Worm (Caenorhabditis elegans) whole organism, L4 larva: ENCODE measurements around the gene scl-5.

Source experiments
- F44E2.7 ChIP-seq: fragments of 200-800 bp; sonication (Bioruptor generic); IDR thresholded peaks from 2 replicates; pipeline ENCODE4 v2.1.2; 2022; ENCODE audit warnings: missing genetic modification characterization, missing compliant biosample characterization
- F49E8.2 ChIP-seq: sonication (generic microtip); optimal IDR thresholded peaks from 2 replicates; lab custom pipeline; 2016; ENCODE audit warnings: missing compliant biosample characterization, mild to moderate bottlenecking, missing genetic modification characterization, borderline replicate concordance
- Y48G9A.11 ChIP-seq: fragments of 200-800 bp; sonication (Bioruptor generic); IDR thresholded peaks from 2 replicates; pipeline ENCODE4 v1.3.6; 2022; ENCODE audit warnings: missing genetic modification reagents, missing genetic modification characterization, missing compliant biosample characterization
- ZK337.2 ChIP-seq: fragments of 200-800 bp; sonication (Bioruptor generic); IDR thresholded peaks from 2 replicates; pipeline ENCODE4 v1.3.6; 2022; ENCODE audit warnings: missing genetic modification reagents, missing genetic modification characterization, missing compliant biosample characterization
- aha-1 ChIP-seq: fragments of 150-350 bp; peaks from one replicate; lab custom pipeline; 2014; ENCODE audit warnings: missing biosample characterization, missing genetic modification characterization
- arid-1 ChIP-seq: fragments of 200-800 bp; sonication (Bioruptor generic); conservative IDR thresholded peaks from 2 replicates; pipeline ENCODE4 v1.3.6; 2022; ENCODE audit warnings: missing genetic modification reagents, missing genetic modification characterization, missing compliant biosample characterization
- attf-4 ChIP-seq: sonication (generic microtip); optimal IDR thresholded peaks from 3 replicates; lab custom pipeline; 2017; ENCODE audit warnings: missing biosample characterization, missing genetic modification characterization
- ceh-32 ChIP-seq: sonication (generic microtip); optimal IDR thresholded peaks from 2 replicates; lab custom pipeline; 2016; ENCODE audit warnings: mild to moderate bottlenecking, missing genetic modification characterization, missing compliant biosample characterization; ENCODE audit not compliant: poor library complexity
- ceh-44 ChIP-seq: fragments of 200-800 bp; sonication (Bioruptor generic); IDR thresholded peaks from 2 replicates; pipeline ENCODE4 v1.3.6; 2022; ENCODE audit warnings: missing genetic modification reagents, missing genetic modification characterization, missing compliant biosample characterization
- ceh-62 ChIP-seq: sonication (generic microtip); optimal IDR thresholded peaks from 2 replicates; lab custom pipeline; 2017; ENCODE audit warnings: missing biosample characterization, missing genetic modification characterization
- ceh-82 ChIP-seq: sonication (generic microtip); optimal IDR thresholded peaks from 2 replicates; lab custom pipeline; 2017; ENCODE audit warnings: missing biosample characterization, missing genetic modification characterization
- ces-1 ChIP-seq: fragments of 150-350 bp; sonication (generic microtip); optimal IDR thresholded peaks from 4 replicates; lab custom pipeline; 2014; ENCODE audit warnings: missing biosample characterization, missing genetic modification reagents, missing genetic modification characterization
- daf-16 ChIP-seq, 3 experiments: sonication (generic microtip); optimal IDR thresholded peaks; 2 replicates each; lab custom pipeline; 2016 to 2017; ENCODE audit warnings: missing genetic modification characterization in 3 of 3, missing genetic modification reagents in 3 of 3, mild to moderate bottlenecking in 2 of 3, missing compliant biosample characterization in 2 of 3, missing biosample characterization in 1 of 3, moderate library complexity in 1 of 3
- daf-8 ChIP-seq: fragments of 200-800 bp; sonication (Bioruptor generic); IDR thresholded peaks from 2 replicates; pipeline ENCODE4 v1.3.6; 2022; ENCODE audit warnings: missing genetic modification characterization, missing compliant biosample characterization
- dmd-6 ChIP-seq: fragments of 200-800 bp; sonication (Bioruptor generic); IDR thresholded peaks from 2 replicates; pipeline ENCODE4 v1.3.6; 2022; ENCODE audit warnings: missing genetic modification reagents, missing genetic modification characterization, missing compliant biosample characterization
- duxl-1 ChIP-seq: sonication (generic microtip); optimal IDR thresholded peaks from 2 replicates; lab custom pipeline; 2016; ENCODE audit warnings: mild to moderate bottlenecking, missing genetic modification characterization, moderate library complexity, missing compliant biosample characterization; ENCODE audit not compliant: poor library complexity
- dve-1 ChIP-seq: sonication (generic microtip); optimal IDR thresholded peaks from 2 replicates; lab custom pipeline; 2017; ENCODE audit warnings: antibody characterized with exemption, mild to moderate bottlenecking, missing genetic modification characterization, missing compliant biosample characterization; ENCODE audit not compliant: insufficient read depth
- hif-1 ChIP-seq, 2 experiments: sonication (generic microtip); optimal IDR thresholded peaks; 2 replicates each; lab custom pipeline; 2016 to 2017; ENCODE audit warnings: missing compliant biosample characterization in 2 of 2, missing genetic modification characterization in 2 of 2, missing genetic modification reagents in 2 of 2, missing genotype in 2 of 2, mild to moderate bottlenecking in 1 of 2
- hlh-11 ChIP-seq: fragments of 200-800 bp; sonication (Bioruptor generic); optimal IDR thresholded peaks from 2 replicates; lab custom pipeline; 2018; ENCODE audit warnings: mild to moderate bottlenecking, missing genetic modification characterization, missing compliant biosample characterization
- hlh-30 ChIP-seq: sonication (generic microtip); optimal IDR thresholded peaks from 2 replicates; lab custom pipeline; 2017; ENCODE audit warnings: antibody characterized with exemption, mild to moderate bottlenecking, missing genetic modification characterization, missing compliant biosample characterization; ENCODE audit not compliant: insufficient read depth
- hmg-1.1 ChIP-seq: fragments of 200-800 bp; sonication (Bioruptor generic); IDR thresholded peaks from 2 replicates; pipeline ENCODE4 v1.3.6; 2022; ENCODE audit warnings: missing genetic modification reagents, missing genetic modification characterization, missing compliant biosample characterization
- lim-7 ChIP-seq: fragments of 200-800 bp; sonication (Bioruptor generic); IDR thresholded peaks from 2 replicates; pipeline ENCODE4 v1.3.6; 2022; ENCODE audit warnings: missing genetic modification characterization, missing compliant biosample characterization
- lin-1 ChIP-seq: fragments of 200-800 bp; sonication (Bioruptor generic); IDR thresholded peaks from 2 replicates; pipeline ENCODE4 v1.3.6; 2022; ENCODE audit warnings: missing genetic modification reagents, missing genetic modification characterization, missing compliant biosample characterization
- lin-15B ChIP-seq: fragments of 150-350 bp; sonication (generic microtip); optimal IDR thresholded peaks from 3 replicates; lab custom pipeline; 2014; ENCODE audit warnings: missing biosample characterization, missing genetic modification characterization
- lin-29 ChIP-seq: fragments of 200-800 bp; sonication (Bioruptor generic); IDR thresholded peaks from 2 replicates; pipeline ENCODE4 v1.3.6; 2022; ENCODE audit warnings: missing genetic modification reagents, missing genetic modification characterization, missing compliant biosample characterization
- lsy-2 ChIP-seq, 2 experiments: fragments of 150-350 bp in 1 of 2; sonication (generic microtip) in 1 of 2; optimal IDR thresholded peaks; 2 replicates each; lab custom pipeline; 2014 to 2017; ENCODE audit warnings: missing biosample characterization in 2 of 2, missing genetic modification characterization in 2 of 2
- mdl-1 ChIP-seq, 2 experiments: fragments of 150-350 bp in 1 of 2; sonication (generic microtip) in 1 of 2; optimal IDR thresholded peaks; 2 replicates each; lab custom pipeline; 2014 to 2017; ENCODE audit warnings: missing biosample characterization in 2 of 2, missing genetic modification characterization in 2 of 2
- mep-1 ChIP-seq: fragments of 150-350 bp; sonication (generic microtip); optimal IDR thresholded peaks from 3 replicates; lab custom pipeline; 2014; ENCODE audit warnings: missing biosample characterization, missing genetic modification characterization
- mxl-3 ChIP-seq: fragments of 200-800 bp; sonication (Bioruptor generic); optimal IDR thresholded peaks from 2 replicates; lab custom pipeline; 2018; ENCODE audit warnings: mild to moderate bottlenecking, missing genetic modification characterization, missing compliant biosample characterization
- nhr-102 ChIP-seq: sonication (generic microtip); optimal IDR thresholded peaks from 2 replicates; lab custom pipeline; 2016; ENCODE audit warnings: mild to moderate bottlenecking, missing genetic modification characterization, moderate library complexity, missing compliant biosample characterization
- nhr-111 ChIP-seq: fragments of 200-800 bp; sonication (Bioruptor generic); optimal IDR thresholded peaks from 2 replicates; lab custom pipeline; 2018; ENCODE audit warnings: mild to moderate bottlenecking, missing genetic modification characterization, missing compliant biosample characterization
- nhr-237 ChIP-seq: sonication (generic microtip); optimal IDR thresholded peaks from 2 replicates; lab custom pipeline; 2017; ENCODE audit warnings: missing biosample characterization, missing genetic modification characterization
- nhr-28 ChIP-seq: fragments of 150-350 bp; optimal IDR thresholded peaks from 2 replicates; lab custom pipeline; 2014; ENCODE audit warnings: missing biosample characterization, missing genetic modification characterization
- nhr-77 ChIP-seq: fragments of 150-350 bp; optimal IDR thresholded peaks from 2 replicates; lab custom pipeline; 2014; ENCODE audit warnings: missing biosample characterization, missing genetic modification characterization
- pqm-1 ChIP-seq: sonication (generic microtip); optimal IDR thresholded peaks from 2 replicates; lab custom pipeline; 2017; ENCODE audit warnings: missing biosample characterization, missing genetic modification characterization
- rbr-2 ChIP-seq: sonication (generic microtip); optimal IDR thresholded peaks from 2 replicates; lab custom pipeline; 2016; ENCODE audit warnings: missing genotype, missing genetic modification characterization, missing compliant biosample characterization
- saeg-2 ChIP-seq: fragments of 200-800 bp; sonication (Bioruptor generic); IDR thresholded peaks from 2 replicates; pipeline ENCODE4 v1.3.6; 2022; ENCODE audit warnings: missing genetic modification reagents, missing genetic modification characterization, missing compliant biosample characterization
- tag-97 ChIP-seq: fragments of 200-800 bp; sonication (Bioruptor generic); IDR thresholded peaks from 2 replicates; pipeline ENCODE4 v1.3.6; 2022; ENCODE audit warnings: missing genetic modification characterization, missing compliant biosample characterization
- unc-130 ChIP-seq: sonication (generic microtip); optimal IDR thresholded peaks from 2 replicates; lab custom pipeline; 2016; ENCODE audit warnings: missing genetic modification reagents, missing genetic modification characterization, missing compliant biosample characterization
- unc-62 ChIP-seq, 3 experiments: fragments of 150-350 bp in 1 of 3; sonication (generic microtip); optimal IDR thresholded peaks in 2 of 3; peaks in 1 of 3; 1 replicate in 1 of 3; 2 replicates in 2 of 3; lab custom pipeline; 2014 to 2017; ENCODE audit warnings: missing biosample characterization in 3 of 3, missing genetic modification characterization in 3 of 3, missing genetic modification reagents in 3 of 3, missing genotype in 1 of 3
- zfp-3 ChIP-seq: fragments of 200-800 bp; sonication (Bioruptor generic); conservative IDR thresholded peaks from 2 replicates; pipeline ENCODE4 v1.3.6; 2022; ENCODE audit warnings: missing genetic modification reagents, missing genetic modification characterization, missing compliant biosample characterization
- ztf-11 ChIP-seq: fragments of 150-350 bp; optimal IDR thresholded peaks from 2 replicates; lab custom pipeline; 2014; ENCODE audit warnings: missing biosample characterization, missing genetic modification characterization

The scl-5 gene

ce11 chrIV:13068451-13068850, 4.6 kb downstream of the scl-5 start, which contains the start of gene scl-6:
Gene scl-6 (plus strand): TSS chrIV:13068751.
- TF ChIP-seq arid-1 (GFP tag; lab: Robert Waterston, UW) (no peak), hmg-1.1 (no peak), ZK337.2 (GFP tag; lab: Robert Waterston, UW) (no peak), hlh-30 (tag; lab: Kevin White, UChicago) (no peak), nhr-237 (tag; lab: Kevin White, UChicago) (no peak), hif-1 (tag; optimal IDR thresholded peaks at IDR 0.05; lab: Kevin White, UChicago) (no peak), rbr-2 (tag; lab: Kevin White, UChicago) (no peak), ceh-44 (GFP tag; lab: Robert Waterston, UW) (no peak), pqm-1 (tag; lab: Kevin White, UChicago) (no peak), lin-29 (no peak)

- TF ChIP-seq ztf-11 (tag; lab: Kevin White, UChicago) (no peak), ces-1 (GFP tag; lab: Kevin White, UChicago) (no peak)
Observed at ce11 chrIV:13070142-13070541, 6.3 kb downstream of the scl-5 start, which contains the start of gene scl-7. Gene scl-7 (plus strand): TSS chrIV:13070442.

- no peak for TF ChIP-seq hlh-30 (tag; lab: Kevin White, UChicago)
- TF ChIP-seq aha-1 (tag; lab: Kevin White, UChicago) = peak; percentile 36
Observed at ce11 chrIV:13071445-13071844, 7.6 kb downstream of the scl-5 start, which contains the start of gene scl-8. Gene scl-8 (plus strand): TSS chrIV:13071745.

- no peak for TF ChIP-seq duxl-1 (tag; lab: Kevin White, UChicago)
- no peak for TF ChIP-seq Y48G9A.11 (GFP tag; lab: Robert Waterston, UW)
- TF ChIP-seq unc-62 (GFP tag; optimal IDR thresholded peaks at IDR 0.05 in 1 of 2; lab: Kevin White, UChicago) = peak in 1 of 2 experiments; percentile 80
- TF ChIP-seq unc-62 (tag; optimal IDR thresholded peaks at IDR 0.05; lab: Kevin White, UChicago) = no peak
- TF ChIP-seq ceh-82 (tag; lab: Kevin White, UChicago) = no peak
- TF ChIP-seq lim-7 (GFP tag; lab: Robert Waterston, UW) = no peak
- no peak for TF ChIP-seq nhr-102 (tag; lab: Kevin White, UChicago)
- TF ChIP-seq ces-1 (GFP tag; lab: Kevin White, UChicago) = no peak
- TF ChIP-seq unc-130 (GFP tag; lab: Kevin White, UChicago) = no peak
- no peak for TF ChIP-seq tag-97 (GFP tag; lab: Robert Waterston, UW)
- peak in 1 of 2 experiments; percentile 47 for TF ChIP-seq mdl-1 (tag; optimal IDR thresholded peaks at IDR 0.05; lab: Kevin White, UChicago)
- no peak for TF ChIP-seq daf-8 (GFP tag; lab: Robert Waterston, UW)
- no peak for TF ChIP-seq ceh-62
- no peak for TF ChIP-seq zfp-3 (GFP tag; lab: Robert Waterston, UW)
- TF ChIP-seq dmd-6 (GFP tag; lab: Robert Waterston, UW) = 0 out of 2 replicates have a peak, but pooled peaks have one; percentile 9
- TF ChIP-seq lin-1 (GFP tag; lab: Robert Waterston, UW) = no peak
- no peak for TF ChIP-seq attf-4
- no peak for TF ChIP-seq lin-15B (tag; lab: Kevin White, UChicago)
- TF ChIP-seq hlh-30 (tag; lab: Kevin White, UChicago) = peak; percentile 25
- no peak for TF ChIP-seq saeg-2 (GFP tag; lab: Robert Waterston, UW)
- peak; percentile 9 for TF ChIP-seq mxl-3 (GFP tag; lab: Kevin White, UChicago)
- TF ChIP-seq mep-1 (tag; lab: Kevin White, UChicago) = no peak
- TF ChIP-seq F44E2.7 (GFP tag; lab: Robert Waterston, UW) = no peak
- TF ChIP-seq nhr-28 (tag; lab: Kevin White, UChicago) = peak; percentile 100
- no peak for TF ChIP-seq aha-1 (tag; lab: Kevin White, UChicago)
- peak; percentile 58 for TF ChIP-seq hlh-11 (tag; lab: Kevin White, UChicago)
- TF ChIP-seq ceh-32 (tag; lab: Kevin White, UChicago) = no peak
- TF ChIP-seq F49E8.2 (tag; lab: Kevin White, UChicago) = no peak
- no peak for TF ChIP-seq nhr-111
- TF ChIP-seq lsy-2 (tag; optimal IDR thresholded peaks at IDR 0.05; lab: Kevin White, UChicago) = no peak
- no peak for TF ChIP-seq daf-16 (GFP tag; optimal IDR thresholded peaks at IDR 0.05; lab: Kevin White, UChicago)
- no peak for TF ChIP-seq daf-16 (tag; optimal IDR thresholded peaks at IDR 0.05; lab: Kevin White, UChicago)
- peak; percentile 62 for TF ChIP-seq nhr-77 (tag; lab: Kevin White, UChicago)
- no peak for TF ChIP-seq dve-1
Observed at ce11 chrIV:13075625-13076252, 11.9 kb downstream of the scl-5 start.
